Worm (Caenorhabditis elegans): ENCODE measurements around the gene twk-43.

DNA sequence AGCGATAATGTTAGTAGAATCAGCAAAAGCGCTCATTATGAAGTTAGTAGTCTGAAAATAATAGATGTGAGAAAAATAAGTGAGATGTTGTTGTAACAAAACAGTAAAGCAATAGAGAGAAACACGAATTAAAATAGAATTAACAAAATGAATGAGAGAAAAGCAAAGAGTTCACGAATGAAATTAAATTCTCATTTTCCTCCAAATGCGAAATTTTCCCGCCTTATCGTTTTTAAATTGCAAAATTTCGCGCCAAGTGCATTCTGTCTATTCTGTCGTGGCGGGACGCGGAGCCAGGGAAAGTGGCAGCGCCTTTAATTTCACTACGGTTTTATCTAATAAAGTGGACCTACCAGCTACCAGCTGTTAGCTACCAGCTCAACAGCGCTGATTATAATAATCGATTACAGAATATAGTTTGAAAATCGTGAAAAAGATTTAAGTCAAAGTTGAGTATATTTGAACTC lies 33.8 kb upstream of the twk-43 start, which contains the start of gene nasp-2:
- no peak for TF ChIP-seq pqm-1 (tag; optimal IDR thresholded peaks at IDR 0.05)
- no peak for TF ChIP-seq che-1 (tag; optimal IDR thresholded peaks at IDR 0.05)
- no peak for TF ChIP-seq fkh-10 (GFP tag; optimal IDR thresholded peaks at IDR 0.05)
- no peak for TF ChIP-seq elt-2 (tag; optimal IDR thresholded peaks at IDR 0.05)
- no peak for TF ChIP-seq unc-55 (GFP tag; optimal IDR thresholded peaks at IDR 0.05)
- no peak for TF ChIP-seq lin-11 (tag; optimal IDR thresholded peaks at IDR 0.05)
- TF ChIP-seq ceh-18 (tag; optimal IDR thresholded peaks at IDR 0.05): no peak
- TF ChIP-seq ama-1 (optimal IDR thresholded peaks at IDR 0.05): no peak

All from whole organism, late embryonic.